Worm (Caenorhabditis elegans): ENCODE results near the gene C14E2.5.

DNA sequence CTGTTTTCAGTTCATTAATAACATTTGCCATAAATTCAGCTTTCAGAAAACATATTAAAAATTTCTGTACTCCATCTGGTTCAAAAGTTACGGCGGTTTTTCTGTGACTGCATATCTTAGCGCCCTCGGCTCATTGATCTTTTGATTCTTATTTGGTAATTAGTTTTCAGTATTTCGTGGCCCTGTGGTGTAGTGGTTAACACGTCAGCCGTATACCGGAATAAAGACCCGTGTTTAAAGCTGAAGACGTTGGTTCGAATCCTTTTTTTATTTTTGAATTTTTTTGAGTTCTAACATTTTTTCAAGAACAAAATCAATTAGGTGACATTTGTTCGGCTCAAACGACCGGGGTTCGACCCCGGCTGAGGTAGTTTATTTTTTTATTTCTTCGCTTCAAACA lies 5.3 kb upstream of the C14E2.5 start:
- no peak for TF ChIP-seq ceh-32 (tag; optimal IDR thresholded peaks at IDR 0.05; ENCODE audit: poor library complexity)
- TF ChIP-seq ceh-82 (tag; optimal IDR thresholded peaks at IDR 0.05) = no peak
- no peak for TF ChIP-seq lin-13 (GFP tag; optimal IDR thresholded peaks at IDR 0.05)
- no peak for TF ChIP-seq ztf-11 (tag; optimal IDR thresholded peaks at IDR 0.05)
- no peak for TF ChIP-seq daf-16 (GFP tag; optimal IDR thresholded peaks at IDR 0.05)
- TF ChIP-seq daf-16 (tag; optimal IDR thresholded peaks at IDR 0.05) = no peak
- no peak for TF ChIP-seq mep-1 (tag; optimal IDR thresholded peaks at IDR 0.05)
- no peak for TF ChIP-seq ama-1 (optimal IDR thresholded peaks at IDR 0.05)
- TF ChIP-seq nhr-102 (tag; optimal IDR thresholded peaks at IDR 0.05) = no peak
- TF ChIP-seq nhr-25 (tag; optimal IDR thresholded peaks at IDR 0.05; ENCODE audit: borderline replicate concordance, insufficient read depth) = no peak
- no peak for TF ChIP-seq nhr-48 (tag; optimal IDR thresholded peaks at IDR 0.05)
- no peak for TF ChIP-seq gei-8 (GFP tag; optimal IDR thresholded peaks at IDR 0.05)
- no peak for TF ChIP-seq Y75B8A.6 (GFP tag; IDR thresholded peaks at IDR 0.05)
- no peak for TF ChIP-seq pqm-1 (tag; optimal IDR thresholded peaks at IDR 0.05)

Measured in whole organism, L4 larva.